Fruit fly (Drosophila melanogaster): ENCODE measurements around the gene Oga.

Gene Oga

dm6 chr3R:21184373-21185132 lies 34.3 kb upstream of the Oga start (continued):
- TF ChIP-seq CG7372 (GFP tag; IDR thresholded peaks at IDR 0.05) (peak; percentile 66; the same call in 1 of the 2 replicates), CG2712 (tag; optimal IDR thresholded peaks at IDR 0.05) (peak; percentile 72), Hmx (GFP tag; optimal IDR thresholded peaks at IDR 0.05) (no peak), CG18011 (GFP tag; optimal IDR thresholded peaks at IDR 0.05) (peak; percentile 53), Lpt (GFP tag; optimal IDR thresholded peaks at IDR 0.05) (peak; percentile 95), ATbp (GFP tag; optimal IDR thresholded peaks at IDR 0.05) (peak; percentile 60), CG12236 (GFP tag; optimal IDR thresholded peaks at IDR 0.05) (peak; percentile 53), CG10274 (GFP tag; optimal IDR thresholded peaks at IDR 0.05) (peak; percentile 63), salm (tag; optimal IDR thresholded peaks at IDR 0.05) (no peak), CG32767 (GFP tag; IDR thresholded peaks at IDR 0.05) (no peak), Dll (GFP tag; IDR thresholded peaks at IDR 0.05; ENCODE audit: partially characterized antibody) (no peak), CG13424 (tag; optimal IDR thresholded peaks at IDR 0.05) (peak; percentile 81), yki (optimal IDR thresholded peaks at IDR 0.05) (no peak), br (optimal IDR thresholded peaks at IDR 0.05) (no peak), Poxn (GFP tag; IDR thresholded peaks at IDR 0.05) (no peak), tio (GFP tag; optimal IDR thresholded peaks at IDR 0.05) (peak; percentile 33), dm (GFP tag; optimal IDR thresholded peaks at IDR 0.05) (peak; percentile 66), schlank (tag; optimal IDR thresholded peaks at IDR 0.05) (no peak), CG11093 (GFP tag; IDR thresholded peaks at IDR 0.05) (no peak), bowl (GFP tag; IDR thresholded peaks at IDR 0.05) (no peak), D19A (tag; optimal IDR thresholded peaks at IDR 0.05) (peak; percentile 27), CG1647 (GFP tag; optimal IDR thresholded peaks at IDR 0.05) (peak; percentile 62), CG34224 (GFP tag; IDR thresholded peaks at IDR 0.05; ENCODE audit: partially characterized antibody) (no peak), CG13123 (GFP tag; optimal IDR thresholded peaks at IDR 0.05) (no peak), CG1233 (GFP tag; optimal IDR thresholded peaks at IDR 0.05) (peak; percentile 72), eyg (GFP tag; optimal IDR thresholded peaks at IDR 0.05) (peak; percentile 49), Fer3 (tag; optimal IDR thresholded peaks at IDR 0.05) (peak; percentile 55), CG4404 (GFP tag; IDR thresholded peaks at IDR 0.05) (0 out of 2 replicates have a peak, but pooled peaks have one; percentile 30), al (GFP tag; IDR thresholded peaks at IDR 0.05) (0 out of 2 replicates have a peak, but pooled peaks have one; percentile 14), CG17186 (GFP tag; optimal IDR thresholded peaks at IDR 0.05) (no peak), fd3F (GFP tag; optimal IDR thresholded peaks at IDR 0.05) (peak; percentile 4), Optix (GFP tag; IDR thresholded peaks at IDR 0.05) (peak; percentile 79), CHES-1-like (GFP tag; optimal IDR thresholded peaks at IDR 0.05) (peak; percentile 58), CG12942 (GFP tag; optimal IDR thresholded peaks at IDR 0.05) (peak; percentile 40), sr (GFP tag; IDR thresholded peaks at IDR 0.05) (0 out of 3 replicates have a peak, but pooled peaks have one; percentile 43), jing (GFP tag; optimal IDR thresholded peaks at IDR 0.05) (peak; percentile 61), pb (GFP tag; optimal IDR thresholded peaks at IDR 0.05) (peak; percentile 74), CG8281 (tag; optimal IDR thresholded peaks at IDR 0.05) (peak; percentile 28), CG10147 (GFP tag; optimal IDR thresholded peaks at IDR 0.05) (peak; percentile 65), Blimp-1 (GFP tag; optimal IDR thresholded peaks at IDR 0.05) (peak; percentile 56), Adf1 (GFP tag; IDR thresholded peaks at IDR 0.05) (peak; percentile 18; the same call in 1 of the 2 replicates), CG4328 (GFP tag; optimal IDR thresholded peaks at IDR 0.05) (peak; percentile 54), CG31224 (GFP tag; IDR thresholded peaks at IDR 0.05) (peak; percentile 67), tup (GFP tag; optimal IDR thresholded peaks at IDR 0.05) (peak; percentile 23), ind (GFP tag; optimal IDR thresholded peaks at IDR 0.05) (peak; percentile 69), caup (GFP tag; optimal IDR thresholded peaks at IDR 0.05; ENCODE audit: severe bottlenecking) (peak; percentile 87), CoRest (tag; optimal IDR thresholded peaks at IDR 0.05) (peak; percentile 80), CG4730 (GFP tag; IDR thresholded peaks at IDR 0.05) (no peak), cato (GFP tag; optimal IDR thresholded peaks at IDR 0.05; ENCODE audit: borderline replicate concordance) (peak; percentile 62), tap (tag; optimal IDR thresholded peaks at IDR 0.05) (no peak)
